Worm (Caenorhabditis elegans): ENCODE measurements around the gene ula-1.
A peak's percentile ranks its signal among the peaks of the same experiment; 100 is the strongest.

ula-1 gene

ce11 chrIII:4962886-4963285 lies 42.8 kb upstream of the ula-1 start, which contains the start of gene C27F2.9:
C27F2.9 (minus strand) TSS chrIII:4963044.
- TF ChIP-seq ceh-58 (GFP tag; IDR thresholded peaks at IDR 0.05): no peak
- no peak for TF ChIP-seq cebp-1 (GFP tag; IDR thresholded peaks at IDR 0.05)
- no peak for TF ChIP-seq cebp-1 (tag; optimal IDR thresholded peaks at IDR 0.05)
- TF ChIP-seq B0336.3 (GFP tag; IDR thresholded peaks at IDR 0.05): no peak
- no peak for TF ChIP-seq nfya-2 (GFP tag; IDR thresholded peaks at IDR 0.05)
- no peak for TF ChIP-seq T07F8.4 (tag; optimal IDR thresholded peaks at IDR 0.05)
- TF ChIP-seq madf-3 (GFP tag; IDR thresholded peaks at IDR 0.05): peak; percentile 86; the same call in 1 of the 2 replicates
- peak; percentile 48 for TF ChIP-seq unc-130 (GFP tag; optimal IDR thresholded peaks at IDR 0.05)
- TF ChIP-seq madf-10 (tag; optimal IDR thresholded peaks at IDR 0.05): peak; percentile 35
- TF ChIP-seq dpl-1 (GFP tag; optimal IDR thresholded peaks at IDR 0.05): peak; percentile 97
- TF ChIP-seq nhr-120 (GFP tag; IDR thresholded peaks at IDR 0.05): no peak
- peak; percentile 50 for TF ChIP-seq snpc-4 (GFP tag; optimal IDR thresholded peaks at IDR 0.05)
- TF ChIP-seq snpc-4 (tag; optimal IDR thresholded peaks at IDR 0.05): peak in 2 of 4 experiments; percentile 55 to 85
- no peak for TF ChIP-seq egl-18 (GFP tag; IDR thresholded peaks at IDR 0.05)
- TF ChIP-seq T26A5.8 (tag; optimal IDR thresholded peaks at IDR 0.05): no peak
- no peak for TF ChIP-seq rpc-1 (optimal IDR thresholded peaks at IDR 0.05)
- TF ChIP-seq rpc-1 (tag; optimal IDR thresholded peaks at IDR 0.05): no peak
- no peak for TF ChIP-seq Y56A3A.18 (GFP tag; IDR thresholded peaks at IDR 0.05)
- no peak for TF ChIP-seq nfyb-1 (GFP tag; IDR thresholded peaks at IDR 0.05)
- no peak for TF ChIP-seq Y53F4B.3 (GFP tag; IDR thresholded peaks at IDR 0.05)
- TF ChIP-seq tlf-1 (GFP tag; optimal IDR thresholded peaks at IDR 0.05): peak; percentile 83
- peak; percentile 70 for TF ChIP-seq him-1 (tag; optimal IDR thresholded peaks at IDR 0.05)
- TF ChIP-seq hmg-1.2 (GFP tag; IDR thresholded peaks at IDR 0.05): peak; percentile 67
- TF ChIP-seq ztf-18 (tag; optimal IDR thresholded peaks at IDR 0.05): peak; percentile 98
- peak; percentile 69 for TF ChIP-seq snpc-3.4 (tag; optimal IDR thresholded peaks at IDR 0.05)
- peak; percentile 56 for TF ChIP-seq repo-1 (tag; optimal IDR thresholded peaks at IDR 0.05)
- TF ChIP-seq Y95B8A.8 (GFP tag; IDR thresholded peaks at IDR 0.05): no peak
- no peak for TF ChIP-seq lag-1 (GFP tag; IDR thresholded peaks at IDR 0.05)
- peak; percentile 34 for TF ChIP-seq ceh-27 (GFP tag; optimal IDR thresholded peaks at IDR 0.05)
- no peak for TF ChIP-seq F57A8.1 (GFP tag; optimal IDR thresholded peaks at IDR 0.05)
- TF ChIP-seq somi-1 (GFP tag; optimal IDR thresholded peaks at IDR 0.05): peak; percentile 35
- no peak for TF ChIP-seq nhr-179 (tag; optimal IDR thresholded peaks at IDR 0.05)
- TF ChIP-seq ama-1 (optimal IDR thresholded peaks at IDR 0.05): no peak
- peak in 1 of 2 experiments; percentile 27 for TF ChIP-seq ama-1 (GFP tag; optimal IDR thresholded peaks at IDR 0.05)
- no peak for TF ChIP-seq aptf-2 (GFP tag; conservative IDR thresholded peaks at IDR 0.05)
- TF ChIP-seq bed-1 (GFP tag; IDR thresholded peaks at IDR 0.05): no peak
- no peak for TF ChIP-seq egl-44 (GFP tag; IDR thresholded peaks at IDR 0.05)
- 0 out of 2 replicates have a peak, but pooled peaks have one; percentile 34 for TF ChIP-seq C06A6.2 (GFP tag; conservative IDR thresholded peaks at IDR 0.05)
- no peak for TF ChIP-seq Y79H2A.3 (GFP tag; conservative IDR thresholded peaks at IDR 0.05)
- no peak for TF ChIP-seq sptf-2 (GFP tag; optimal IDR thresholded peaks at IDR 0.05)
- TF ChIP-seq ceh-91 (GFP tag; IDR thresholded peaks at IDR 0.05): peak; percentile 61; the same call in 1 of the 2 replicates
- TF ChIP-seq lin-54 (GFP tag; optimal IDR thresholded peaks at IDR 0.05): peak; percentile 100
- no peak for TF ChIP-seq F22D6.2 (tag; optimal IDR thresholded peaks at IDR 0.05)
- no peak for TF ChIP-seq mel-28 (tag; optimal IDR thresholded peaks at IDR 0.05; ENCODE audit: borderline replicate concordance)
- TF ChIP-seq hrde-1 (tag; optimal IDR thresholded peaks at IDR 0.05; ENCODE audit: borderline replicate concordance): no peak
- TF ChIP-seq fkh-3 (tag; optimal IDR thresholded peaks at IDR 0.05): no peak
- no peak for TF ChIP-seq ztf-25 (GFP tag; IDR thresholded peaks at IDR 0.05)
- no peak for TF ChIP-seq snpc-1.1 (tag; optimal IDR thresholded peaks at IDR 0.05; ENCODE audit: insufficient read depth)
- TF ChIP-seq nhr-80 (tag; optimal IDR thresholded peaks at IDR 0.05): peak; percentile 52
- TF ChIP-seq Y53G8AR.9 (GFP tag; conservative IDR thresholded peaks at IDR 0.05): peak; percentile 95
- TF ChIP-seq C17E4.6 (GFP tag; IDR thresholded peaks at IDR 0.05): no peak

Measured in whole organism, young adult.